Fruit fly (Drosophila melanogaster): ENCODE measurements around the gene MagR.
A peak's percentile ranks its signal among the peaks of the same experiment; 100 is the strongest.

MagR gene

DNA sequence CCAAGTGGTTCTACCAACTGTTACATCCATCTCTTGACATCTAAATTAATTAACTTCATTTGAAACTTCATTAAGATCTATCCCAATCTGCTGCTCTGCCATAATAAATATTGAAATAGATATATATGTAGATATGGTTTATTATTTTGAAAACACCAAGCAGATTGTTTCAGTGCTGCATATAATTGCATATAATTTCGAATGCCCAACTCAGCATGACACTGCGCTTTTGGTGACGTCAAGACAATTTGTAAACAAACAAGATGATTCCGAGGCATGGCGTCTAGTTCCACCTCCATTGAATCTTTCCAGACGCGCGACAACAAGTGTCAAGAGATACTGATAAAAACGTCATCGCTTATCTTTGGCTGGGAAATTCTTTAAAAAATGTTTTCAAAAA, 6.8 kb downstream of the MagR start:
- no peak for TF ChIP-seq Hr96 (GFP tag; optimal IDR thresholded peaks at IDR 0.05)
- TF ChIP-seq cic (GFP tag; optimal IDR thresholded peaks at IDR 0.05), result no peak
- peak; percentile 31 for TF ChIP-seq CG7101 (tag; optimal IDR thresholded peaks at IDR 0.05)
- TF ChIP-seq CG1620 (GFP tag; optimal IDR thresholded peaks at IDR 0.05), result no peak
- TF ChIP-seq pad (GFP tag; optimal IDR thresholded peaks at IDR 0.05), result no peak
- no peak for TF ChIP-seq toe (GFP tag; optimal IDR thresholded peaks at IDR 0.05)
- no peak for TF ChIP-seq CG5204 (GFP tag; optimal IDR thresholded peaks at IDR 0.05)
- no peak for TF ChIP-seq CG11617 (GFP tag; optimal IDR thresholded peaks at IDR 0.05)
- TF ChIP-seq CG14711 (tag; optimal IDR thresholded peaks at IDR 0.05), result peak; percentile 33
- TF ChIP-seq ovo (GFP tag; optimal IDR thresholded peaks at IDR 0.05), result no peak
- peak; percentile 97 to 100 for TF ChIP-seq cnc (optimal IDR thresholded peaks at IDR 0.05)
- TF ChIP-seq tj (GFP tag; optimal IDR thresholded peaks at IDR 0.05), result peak; percentile 5
- TF ChIP-seq CG33017 (tag; optimal IDR thresholded peaks at IDR 0.05), result no peak

dm6 chrX:15745905-15746681, 12.0 kb downstream of the MagR start, which contains the start of the genes CG8944 and CCT6:
TSS of gene CG8944 (minus strand) at chrX:15746231.
TSS of gene CCT6 (plus strand) at chrX:15746648.
- peak; percentile 49 for TF ChIP-seq CG7101 (tag; optimal IDR thresholded peaks at IDR 0.05)
- TF ChIP-seq Clk (GFP tag; optimal IDR thresholded peaks at IDR 0.05), result no peak
- peak; percentile 34 for TF ChIP-seq Mnt (GFP tag; optimal IDR thresholded peaks at IDR 0.05)
- peak; percentile 18 for TF ChIP-seq tj (GFP tag; optimal IDR thresholded peaks at IDR 0.05)
- no peak for TF ChIP-seq cnc (optimal IDR thresholded peaks at IDR 0.05)
- no peak for TF ChIP-seq CG33017 (tag; optimal IDR thresholded peaks at IDR 0.05)
- no peak for TF ChIP-seq kay (GFP tag; ENCODE audit: borderline replicate concordance)
- TF ChIP-seq CG1620 (GFP tag; optimal IDR thresholded peaks at IDR 0.05), result peak; percentile 21
- TF ChIP-seq pad (GFP tag; optimal IDR thresholded peaks at IDR 0.05), result no peak
- TF ChIP-seq CG14711 (tag; optimal IDR thresholded peaks at IDR 0.05), result no peak
- TF ChIP-seq bab1 (GFP tag; optimal IDR thresholded peaks at IDR 0.05), result no peak
- TF ChIP-seq CG11617 (GFP tag; optimal IDR thresholded peaks at IDR 0.05), result peak; percentile 49
- no peak for TF ChIP-seq Hr96 (GFP tag; optimal IDR thresholded peaks at IDR 0.05)
- peak; percentile 5 for TF ChIP-seq CG12768 (GFP tag; optimal IDR thresholded peaks at IDR 0.05)
- no peak for TF ChIP-seq CG5204 (GFP tag; optimal IDR thresholded peaks at IDR 0.05)
- no peak for TF ChIP-seq cic (GFP tag; optimal IDR thresholded peaks at IDR 0.05)
- TF ChIP-seq ovo (GFP tag; optimal IDR thresholded peaks at IDR 0.05), result peak; percentile 22
- TF ChIP-seq CG7045 (GFP tag; optimal IDR thresholded peaks at IDR 0.05), result no peak
- no peak for TF ChIP-seq toe (GFP tag; optimal IDR thresholded peaks at IDR 0.05)
- TF ChIP-seq Crg-1 (GFP tag; optimal IDR thresholded peaks at IDR 0.05), result no peak

DNA sequence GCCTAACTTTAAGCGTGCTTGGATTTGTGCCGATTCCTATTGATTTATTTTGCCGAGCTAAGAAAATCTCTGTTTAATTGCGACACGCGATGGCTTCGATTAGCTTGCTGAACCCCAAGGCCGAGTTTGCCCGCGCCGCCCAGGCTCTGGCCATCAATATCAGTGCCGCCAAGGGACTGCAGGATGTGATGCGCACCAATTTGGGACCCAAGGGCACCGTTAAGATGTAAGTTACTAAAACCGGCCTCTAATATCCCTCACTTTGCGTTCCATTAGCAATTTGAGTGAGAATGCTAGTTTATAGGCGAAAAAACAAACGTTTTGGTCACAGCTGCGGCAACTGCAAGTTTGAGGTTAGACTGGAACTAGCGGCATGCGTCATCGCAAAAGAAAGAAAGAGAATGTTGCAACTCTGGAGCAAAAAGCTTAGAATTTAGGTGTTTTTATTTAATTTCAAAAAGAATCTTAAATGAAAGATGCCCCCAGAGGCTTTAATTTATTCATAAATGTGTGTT, 12.7 kb downstream of the MagR start:
- TF ChIP-seq ovo (GFP tag; optimal IDR thresholded peaks at IDR 0.05) (no peak), kay (GFP tag; ENCODE audit: borderline replicate concordance) (peak; percentile 88), cic (GFP tag; optimal IDR thresholded peaks at IDR 0.05) (no peak), pad (GFP tag; optimal IDR thresholded peaks at IDR 0.05) (no peak), Mnt (GFP tag; optimal IDR thresholded peaks at IDR 0.05) (peak; percentile 4), bab1 (GFP tag; optimal IDR thresholded peaks at IDR 0.05) (no peak)

DNA sequence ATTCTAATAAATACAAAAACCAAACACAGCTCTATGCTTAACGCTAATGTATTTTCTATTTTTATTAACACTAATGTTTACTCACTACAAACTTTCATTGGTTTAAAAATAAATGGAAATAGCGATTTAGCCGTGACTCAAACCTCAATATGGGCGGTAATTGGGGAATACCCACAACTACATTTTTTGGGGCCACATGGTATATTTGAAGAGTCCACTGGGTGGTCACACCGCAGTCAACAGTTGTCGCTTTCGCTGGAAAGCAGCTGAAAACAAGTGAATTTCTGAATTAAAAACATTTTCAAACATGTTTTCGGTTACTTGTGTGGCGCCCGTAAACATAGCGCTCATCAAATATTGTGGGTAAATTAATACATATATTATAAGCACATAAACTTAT, 14.9 kb downstream of the MagR start, which contains the start of gene Mvd:
Gene Mvd (plus strand): TSS at position 222 of the 400 bp plus-strand sequence.
- no peak for TF ChIP-seq CG5204 (GFP tag; optimal IDR thresholded peaks at IDR 0.05)
- no peak for TF ChIP-seq CG11617 (GFP tag; optimal IDR thresholded peaks at IDR 0.05)
- TF ChIP-seq ovo (GFP tag; optimal IDR thresholded peaks at IDR 0.05), result peak; percentile 2
- peak; percentile 4 for TF ChIP-seq CG7101 (tag; optimal IDR thresholded peaks at IDR 0.05)
- no peak for TF ChIP-seq pad (GFP tag; optimal IDR thresholded peaks at IDR 0.05)
- TF ChIP-seq kay (GFP tag; ENCODE audit: borderline replicate concordance), result peak; percentile 93
- TF ChIP-seq tj (GFP tag; optimal IDR thresholded peaks at IDR 0.05), result no peak
- peak; percentile 68 for TF ChIP-seq bab1 (GFP tag; optimal IDR thresholded peaks at IDR 0.05)
- no peak for TF ChIP-seq CG14711 (tag; optimal IDR thresholded peaks at IDR 0.05)
- TF ChIP-seq Mnt (GFP tag; optimal IDR thresholded peaks at IDR 0.05), result peak; percentile 85
- peak; percentile 37 for TF ChIP-seq CG1620 (GFP tag; optimal IDR thresholded peaks at IDR 0.05)
- no peak for TF ChIP-seq Clk (GFP tag; optimal IDR thresholded peaks at IDR 0.05)

- no peak for TF ChIP-seq Crg-1 (GFP tag; optimal IDR thresholded peaks at IDR 0.05)
- TF ChIP-seq ovo (GFP tag; optimal IDR thresholded peaks at IDR 0.05), result no peak
- no peak for TF ChIP-seq Mnt (GFP tag; optimal IDR thresholded peaks at IDR 0.05)
- TF ChIP-seq pad (GFP tag; optimal IDR thresholded peaks at IDR 0.05), result no peak
- no peak for TF ChIP-seq CG11617 (GFP tag; optimal IDR thresholded peaks at IDR 0.05)
- TF ChIP-seq cic (GFP tag; optimal IDR thresholded peaks at IDR 0.05), result no peak
Measured at dm6 chrX:15756018-15756417, 21.9 kb downstream of the MagR start, which contains the start of gene CG8260. TSS of gene CG8260 (plus strand) at chrX:15756318.

- TF ChIP-seq ovo (GFP tag; optimal IDR thresholded peaks at IDR 0.05) (no peak), pad (GFP tag; optimal IDR thresholded peaks at IDR 0.05) (no peak), CG7045 (GFP tag; optimal IDR thresholded peaks at IDR 0.05) (no peak), CG7101 (tag; optimal IDR thresholded peaks at IDR 0.05) (peak; percentile 32), CG5204 (GFP tag; optimal IDR thresholded peaks at IDR 0.05) (no peak), toe (GFP tag; optimal IDR thresholded peaks at IDR 0.05) (no peak), cnc (optimal IDR thresholded peaks at IDR 0.05) (no peak), Crg-1 (GFP tag; optimal IDR thresholded peaks at IDR 0.05) (peak; percentile 5), kay (GFP tag; ENCODE audit: borderline replicate concordance) (peak; percentile 47), CG1620 (GFP tag; optimal IDR thresholded peaks at IDR 0.05) (no peak), cic (GFP tag; optimal IDR thresholded peaks at IDR 0.05) (peak; percentile 26), Mnt (GFP tag; optimal IDR thresholded peaks at IDR 0.05) (peak; percentile 22), Clk (GFP tag; optimal IDR thresholded peaks at IDR 0.05) (no peak), CG33017 (tag; optimal IDR thresholded peaks at IDR 0.05) (no peak), CG12768 (GFP tag; optimal IDR thresholded peaks at IDR 0.05) (no peak), CG14711 (tag; optimal IDR thresholded peaks at IDR 0.05) (no peak), Hr96 (GFP tag; optimal IDR thresholded peaks at IDR 0.05) (no peak), tj (GFP tag; optimal IDR thresholded peaks at IDR 0.05) (no peak), CG11617 (GFP tag; optimal IDR thresholded peaks at IDR 0.05) (no peak)
Measured at dm6 chrX:15758692-15759240, 24.7 kb downstream of the MagR start.

Data from whole organism, adult.